Fruit fly (Drosophila melanogaster) whole organism, embryonic: ENCODE measurements around the gene Cp36.

Experiments used
- ATbp ChIP-seq: fragments of 200-800 bp; sonication (Bioruptor generic); optimal IDR thresholded peaks from 2 replicates; lab custom pipeline; 2017; ENCODE audit warnings: missing biosample characterization, mild to moderate bottlenecking, missing genetic modification characterization, missing genetic modification reagents
- Asciz ChIP-seq: fragments of 200-800 bp; sonication (Bioruptor generic); optimal IDR thresholded peaks from 2 replicates; lab custom pipeline; 2017; ENCODE audit warnings: missing biosample characterization, mild to moderate bottlenecking, missing genetic modification characterization, missing genetic modification reagents
- Bteb2 ChIP-seq: fragments of 200-800 bp; sonication (Bioruptor generic); optimal IDR thresholded peaks from 2 replicates; lab custom pipeline; 2016; ENCODE audit warnings: missing biosample characterization, missing genetic modification characterization
- CG10654 ChIP-seq: fragments of 200-800 bp; sonication (Bioruptor generic); optimal IDR thresholded peaks from 2 replicates; lab custom pipeline; 2016; ENCODE audit warnings: missing biosample characterization, missing genetic modification characterization
- CG12942 ChIP-seq: fragments of 200-800 bp; sonication (Bioruptor generic); optimal IDR thresholded peaks from 3 replicates; lab custom pipeline; 2016; ENCODE audit warnings: missing biosample characterization, missing genetic modification characterization
- CG13424 ChIP-seq: fragments of 200-800 bp; sonication (Bioruptor generic); optimal IDR thresholded peaks from 2 replicates; lab custom pipeline; 2019; ENCODE audit warnings: missing biosample characterization, mild to moderate bottlenecking, missing genetic modification characterization, moderate library complexity
- CG15601 ChIP-seq: fragments of 200-800 bp; sonication (Bioruptor generic); optimal IDR thresholded peaks from 3 replicates; lab custom pipeline; 2019; ENCODE audit warnings: missing biosample characterization, mild to moderate bottlenecking, missing genetic modification characterization, moderate library complexity
- CG16815 ChIP-seq: fragments of 200-800 bp; sonication (Bioruptor generic); optimal IDR thresholded peaks from 3 replicates; lab custom pipeline; 2017; ENCODE audit warnings: missing biosample characterization, mild to moderate bottlenecking, missing genetic modification characterization
- CG17186 ChIP-seq: fragments of 200-800 bp; sonication (Bioruptor generic); optimal IDR thresholded peaks from 3 replicates; lab custom pipeline; 2017; ENCODE audit warnings: missing biosample characterization, missing genetic modification reagents, missing genetic modification characterization
- CG18476 ChIP-seq: fragments of 200-800 bp; sonication (Bioruptor generic); optimal IDR thresholded peaks from 2 replicates; lab custom pipeline; 2016; ENCODE audit warnings: missing biosample characterization, mild to moderate bottlenecking, missing genetic modification characterization
- CG18599 ChIP-seq: fragments of 200-800 bp; sonication (Bioruptor generic); optimal IDR thresholded peaks from 3 replicates; lab custom pipeline; 2017; ENCODE audit warnings: missing biosample characterization, missing genetic modification characterization, mild to moderate bottlenecking, moderate library complexity, missing genetic modification reagents
- CG30431 ChIP-seq: fragments of 200-800 bp; sonication (Bioruptor generic); optimal IDR thresholded peaks from 2 replicates; lab custom pipeline; 2017; ENCODE audit warnings: missing biosample characterization, missing genetic modification characterization
- CG32767 ChIP-seq: fragments of 200-800 bp; sonication (Bioruptor generic); IDR thresholded peaks from 2 replicates; pipeline ENCODE4 v1.3.6; 2022; ENCODE audit warnings: missing biosample characterization, missing genetic modification characterization
- CG4360 ChIP-seq: fragments of 200-800 bp; sonication (Bioruptor generic); IDR thresholded peaks from 2 replicates; pipeline ENCODE4 v1.3.6; 2022; ENCODE audit warnings: missing biosample characterization, missing genetic modification characterization
- CG5953 ChIP-seq: fragments of 200-800 bp; sonication (Bioruptor generic); IDR thresholded peaks from 2 replicates; pipeline ENCODE4 v1.3.6; 2022; ENCODE audit warnings: missing biosample characterization, missing genetic modification characterization
- Chrac-16 ChIP-seq: fragments of 200-800 bp; sonication (Bioruptor generic); optimal IDR thresholded peaks from 3 replicates; lab custom pipeline; 2016; ENCODE audit warnings: missing biosample characterization, missing genetic modification characterization
- Dfd ChIP-seq, 2 experiments: fragments of >200 bp; optimal IDR thresholded peaks; 2 replicates each; lab custom pipeline; 2017; ENCODE audit warnings: missing biosample characterization in 2 of 2, missing genetic modification characterization in 2 of 2
- Dll ChIP-seq: fragments of 200-800 bp; sonication (Bioruptor generic); IDR thresholded peaks from 4 replicates; pipeline ENCODE4 v1.3.6; 2022; ENCODE audit warnings: missing biosample characterization, missing genetic modification characterization; ENCODE audit not compliant: partially characterized antibody
- Fer2 ChIP-seq: fragments of 200-800 bp; sonication (Bioruptor generic); optimal IDR thresholded peaks from 2 replicates; lab custom pipeline; 2018; ENCODE audit warnings: missing biosample characterization, mild to moderate bottlenecking, missing genetic modification characterization, moderate library complexity
- H2.0 ChIP-seq: fragments of 200-800 bp; sonication (Bioruptor generic); IDR thresholded peaks from 2 replicates; pipeline ENCODE4 v1.3.6; 2022; ENCODE audit warnings: missing biosample characterization, missing genetic modification characterization
- Hey ChIP-seq: fragments of 200-800 bp; sonication (Bioruptor generic); optimal IDR thresholded peaks from 3 replicates; lab custom pipeline; 2018; ENCODE audit warnings: missing biosample characterization, mild to moderate bottlenecking, missing genetic modification characterization
- HmgD ChIP-seq: fragments of 200-800 bp; sonication (Bioruptor generic); optimal IDR thresholded peaks from 3 replicates; lab custom pipeline; 2016; ENCODE audit warnings: missing biosample characterization, missing genetic modification characterization
- HmgZ ChIP-seq: fragments of 200-800 bp; sonication (Bioruptor generic); optimal IDR thresholded peaks from 2 replicates; lab custom pipeline; 2018; ENCODE audit warnings: missing biosample characterization, mild to moderate bottlenecking, missing genetic modification characterization
- Hsf ChIP-seq: fragments of 200-800 bp; sonication (Bioruptor generic); optimal IDR thresholded peaks from 3 replicates; lab custom pipeline; 2016; ENCODE audit warnings: missing biosample characterization, missing genetic modification characterization
- Meics ChIP-seq: fragments of 200-800 bp; sonication (Bioruptor generic); optimal IDR thresholded peaks from 2 replicates; lab custom pipeline; 2017; ENCODE audit warnings: missing biosample characterization, mild to moderate bottlenecking, missing genetic modification characterization
- Poxn ChIP-seq: fragments of 200-800 bp; sonication (Bioruptor generic); IDR thresholded peaks from 2 replicates; pipeline ENCODE4 v1.3.6; 2022; ENCODE audit warnings: missing biosample characterization, missing genetic modification characterization
- Rfx ChIP-seq: fragments of 200-800 bp; sonication (Bioruptor generic); IDR thresholded peaks from 2 replicates; pipeline ENCODE4 v1.3.6; 2022; ENCODE audit warnings: missing biosample characterization, missing genetic modification characterization
- Sox100B ChIP-seq: fragments of 200-800 bp; sonication (Bioruptor generic); optimal IDR thresholded peaks from 3 replicates; lab custom pipeline; 2018; ENCODE audit warnings: missing biosample characterization, mild to moderate bottlenecking, missing genetic modification characterization
- Ssrp ChIP-seq: fragments of 200-800 bp; sonication (Bioruptor generic); optimal IDR thresholded peaks from 2 replicates; lab custom pipeline; 2018; ENCODE audit warnings: missing biosample characterization, mild to moderate bottlenecking, missing genetic modification characterization, moderate library complexity
- YL-1 ChIP-seq: fragments of 200-800 bp; sonication (Bioruptor generic); optimal IDR thresholded peaks from 3 replicates; lab custom pipeline; 2017; ENCODE audit warnings: missing biosample characterization, mild to moderate bottlenecking, missing genetic modification characterization
- ab ChIP-seq: fragments of 200-800 bp; sonication (Bioruptor generic); optimal IDR thresholded peaks from 2 replicates; lab custom pipeline; 2016; ENCODE audit warnings: missing biosample characterization, missing genetic modification characterization
- ara ChIP-seq: fragments of 200-800 bp; sonication (Bioruptor generic); IDR thresholded peaks from 2 replicates; pipeline ENCODE4 v1.3.6; 2022; ENCODE audit warnings: missing biosample characterization, missing genetic modification characterization
- bcd ChIP-seq: fragments of 200-800 bp; sonication (Bioruptor generic); optimal IDR thresholded peaks from 2 replicates; lab custom pipeline; 2017; ENCODE audit warnings: missing biosample characterization, mild to moderate bottlenecking, missing genetic modification characterization
- chm ChIP-seq: fragments of 200-800 bp; sonication (Bioruptor generic); IDR thresholded peaks from 2 replicates; pipeline ENCODE4 v1.3.6; 2022; ENCODE audit warnings: missing biosample characterization, missing genetic modification characterization
- chn ChIP-seq: fragments of 200-800 bp; sonication (Bioruptor generic); optimal IDR thresholded peaks from 2 replicates; lab custom pipeline; 2016; ENCODE audit warnings: missing biosample characterization, missing genetic modification characterization
- crp ChIP-seq, 2 experiments: fragments of 200-800 bp; sonication (Bioruptor generic); optimal IDR thresholded peaks; 2 replicates in 1 of 2; 3 replicates in 1 of 2; lab custom pipeline; 2017; ENCODE audit warnings: missing biosample characterization in 2 of 2, missing genetic modification characterization in 2 of 2, mild to moderate bottlenecking in 1 of 2, moderate library complexity in 1 of 2
- danr ChIP-seq: fragments of 200-800 bp; sonication (Bioruptor generic); IDR thresholded peaks from 2 replicates; pipeline ENCODE4 v1.3.6; 2022; ENCODE audit warnings: missing biosample characterization, missing genetic modification characterization
- emc ChIP-seq: fragments of 200-800 bp; sonication (Bioruptor generic); optimal IDR thresholded peaks from 2 replicates; lab custom pipeline; 2016; ENCODE audit warnings: missing biosample characterization, missing genetic modification characterization
- fd96Cb ChIP-seq: fragments of 200-800 bp; sonication (Bioruptor generic); optimal IDR thresholded peaks from 2 replicates; lab custom pipeline; 2018; ENCODE audit warnings: missing biosample characterization, mild to moderate bottlenecking, missing genetic modification characterization, moderate library complexity
- grn ChIP-seq: fragments of 200-800 bp; sonication (Bioruptor generic); optimal IDR thresholded peaks from 3 replicates; lab custom pipeline; 2017; ENCODE audit warnings: missing biosample characterization, missing genetic modification characterization
- gro ChIP-seq: fragments of 200-800 bp; sonication (Bioruptor generic); optimal IDR thresholded peaks from 2 replicates; lab custom pipeline; 2016; ENCODE audit warnings: missing biosample characterization, missing genetic modification characterization
- gsb-n ChIP-seq: fragments of 200-800 bp; sonication (Bioruptor generic); optimal IDR thresholded peaks from 3 replicates; lab custom pipeline; 2018; ENCODE audit warnings: missing biosample characterization, mild to moderate bottlenecking, missing genetic modification characterization
- hb ChIP-seq: fragments of 200-800 bp; sonication (Bioruptor generic); IDR thresholded peaks from 3 replicates; pipeline ENCODE4 v1.3.6; 2022; ENCODE audit warnings: missing biosample characterization, missing genetic modification characterization; ENCODE audit not compliant: partially characterized antibody
- her ChIP-seq: fragments of 200-800 bp; sonication (Bioruptor generic); optimal IDR thresholded peaks from 2 replicates; lab custom pipeline; 2016; ENCODE audit warnings: missing biosample characterization, missing genetic modification characterization
- org-1 ChIP-seq: fragments of 200-800 bp; sonication (Bioruptor generic); optimal IDR thresholded peaks from 2 replicates; lab custom pipeline; 2017; ENCODE audit warnings: missing biosample characterization, missing genetic modification characterization
- peb ChIP-seq: fragments of 200-800 bp; sonication (Bioruptor generic); IDR thresholded peaks from 2 replicates; pipeline ENCODE4 v1.3.6; 2022; ENCODE audit warnings: missing biosample characterization, missing genetic modification characterization
- repo ChIP-seq: fragments of 200-800 bp; sonication (Bioruptor generic); optimal IDR thresholded peaks from 2 replicates; lab custom pipeline; 2016; ENCODE audit warnings: missing biosample characterization, missing genetic modification characterization
- row ChIP-seq: fragments of 200-800 bp; sonication (Bioruptor generic); IDR thresholded peaks from 3 replicates; pipeline ENCODE4 v1.3.6; 2022; ENCODE audit warnings: missing biosample characterization, missing genetic modification characterization
- seq ChIP-seq: fragments of 200-800 bp; sonication (Bioruptor generic); IDR thresholded peaks from 2 replicates; pipeline ENCODE4 v1.3.6; 2022; ENCODE audit warnings: missing biosample characterization, missing genetic modification characterization
- slou ChIP-seq: fragments of 200-800 bp; sonication (Bioruptor generic); optimal IDR thresholded peaks from 3 replicates; lab custom pipeline; 2016; ENCODE audit warnings: missing biosample characterization, missing genetic modification characterization
- tna ChIP-seq: fragments of 200-800 bp; sonication (Bioruptor generic); IDR thresholded peaks from 2 replicates; pipeline ENCODE4 v1.3.6; 2022; ENCODE audit warnings: missing biosample characterization, missing genetic modification characterization; ENCODE audit not compliant: partially characterized antibody

Cp36 gene

DNA sequence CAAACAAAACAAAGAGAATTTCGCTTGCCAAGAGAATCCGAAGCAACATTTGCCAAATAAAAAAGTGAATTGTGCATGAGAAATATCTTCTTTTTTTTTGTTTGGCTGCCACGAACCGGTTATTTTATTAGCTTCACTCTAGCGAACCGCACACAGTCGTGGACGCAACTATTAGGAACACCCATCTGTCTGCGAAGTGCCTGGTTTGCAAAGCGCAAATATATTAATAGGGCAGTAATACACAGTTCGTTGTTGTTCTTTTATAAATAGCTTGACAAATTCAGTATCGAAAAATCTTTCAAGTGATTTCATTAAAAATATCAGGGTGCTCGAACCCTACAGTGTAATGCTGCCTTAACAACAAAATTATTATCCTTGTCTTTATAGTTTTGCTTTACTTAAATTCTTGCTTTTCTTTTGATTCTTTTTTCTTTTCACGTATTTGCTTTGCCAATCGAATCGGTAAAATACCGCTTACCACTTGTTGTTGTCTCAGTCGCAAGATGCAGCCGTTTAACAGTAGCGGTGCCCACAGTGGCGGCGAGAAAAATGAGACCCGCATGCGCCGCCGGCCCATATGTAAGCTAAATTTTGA lies 12.4 kb downstream of the Cp36 start (continued):
- no peak for TF ChIP-seq chm (GFP tag; lab: Robert Waterston, UW)
- TF ChIP-seq CG17186 (GFP tag; lab: Kevin White, UChicago), result no peak
- TF ChIP-seq peb, result no peak
- no peak for TF ChIP-seq hb (GFP tag; lab: Robert Waterston, UW)
- TF ChIP-seq Hsf (GFP tag; lab: Kevin White, UChicago), result peak; percentile 35
- TF ChIP-seq row (GFP tag; lab: Robert Waterston, UW), result 0 out of 3 replicates have a peak, but pooled peaks have one; percentile 32
- no peak for TF ChIP-seq HmgZ (tag; lab: Kevin White, UChicago)
- TF ChIP-seq CG16815 (GFP tag; lab: Kevin White, UChicago), result no peak
- no peak for TF ChIP-seq ab (GFP tag; lab: Kevin White, UChicago)
- TF ChIP-seq CG32767 (GFP tag; lab: Robert Waterston, UW), result no peak
- peak; percentile 13 for TF ChIP-seq CG18599 (GFP tag; lab: Kevin White, UChicago)
- peak; percentile 25 for TF ChIP-seq ATbp (GFP tag; lab: Kevin White, UChicago)
- no peak for TF ChIP-seq her (GFP tag; lab: Kevin White, UChicago)
- no peak for TF ChIP-seq Dfd (GFP tag; optimal IDR thresholded peaks at IDR 0.05; lab: Kevin White, UChicago)
- TF ChIP-seq org-1 (GFP tag; lab: Kevin White, UChicago), result no peak
- TF ChIP-seq danr (GFP tag; lab: Robert Waterston, UW), result no peak
- TF ChIP-seq gro (GFP tag; lab: Kevin White, UChicago), result no peak
- no peak for TF ChIP-seq tna (GFP tag; lab: Robert Waterston, UW)
- TF ChIP-seq ara (GFP tag; lab: Robert Waterston, UW), result no peak
- no peak for TF ChIP-seq CG15601 (tag; lab: Kevin White, UChicago)
- no peak for TF ChIP-seq gsb-n (tag; lab: Kevin White, UChicago)
- no peak for TF ChIP-seq grn
- TF ChIP-seq Dll (GFP tag; lab: Robert Waterston, UW), result no peak
- TF ChIP-seq YL-1 (GFP tag; lab: Kevin White, UChicago), result no peak
- TF ChIP-seq repo, result no peak
- TF ChIP-seq Rfx (GFP tag; lab: Robert Waterston, UW), result peak; percentile 34; the same call in 1 of the 2 replicates
- no peak for TF ChIP-seq crp (GFP tag; optimal IDR thresholded peaks at IDR 0.05; lab: Kevin White, UChicago)
- no peak for TF ChIP-seq fd96Cb
- TF ChIP-seq CG12942 (GFP tag; lab: Kevin White, UChicago), result no peak
- TF ChIP-seq HmgD (GFP tag; lab: Kevin White, UChicago), result no peak
- no peak for TF ChIP-seq bcd
- no peak for TF ChIP-seq Poxn (GFP tag; lab: Robert Waterston, UW)
- TF ChIP-seq CG10654 (GFP tag; lab: Kevin White, UChicago), result no peak
- peak; percentile 4 for TF ChIP-seq Chrac-16
- TF ChIP-seq seq (GFP tag; lab: Robert Waterston, UW), result no peak
- TF ChIP-seq Hey (tag; lab: Kevin White, UChicago), result no peak
- no peak for TF ChIP-seq CG5953 (GFP tag; lab: Robert Waterston, UW)
- no peak for TF ChIP-seq slou (GFP tag; lab: Kevin White, UChicago)
- TF ChIP-seq emc, result no peak
- TF ChIP-seq Asciz (GFP tag; lab: Kevin White, UChicago), result no peak
- TF ChIP-seq CG4360 (GFP tag; lab: Robert Waterston, UW), result 0 out of 2 replicates have a peak, but pooled peaks have one; percentile 12
- no peak for TF ChIP-seq CG30431 (GFP tag; lab: Kevin White, UChicago)
- no peak for TF ChIP-seq CG13424 (tag; lab: Kevin White, UChicago)
- no peak for TF ChIP-seq Ssrp (tag; lab: Kevin White, UChicago)
- peak; percentile 17 for TF ChIP-seq chn
- no peak for TF ChIP-seq Fer2 (tag; lab: Kevin White, UChicago)
- peak; percentile 17 for TF ChIP-seq Sox100B
- no peak for TF ChIP-seq Bteb2 (GFP tag; lab: Kevin White, UChicago)
- no peak for TF ChIP-seq CG18476 (GFP tag; lab: Kevin White, UChicago)
- TF ChIP-seq Meics (GFP tag; lab: Kevin White, UChicago), result peak; percentile 13
- no peak for TF ChIP-seq H2.0 (GFP tag; lab: Robert Waterston, UW)
